Worm (Caenorhabditis elegans) whole organism, L4 larva: ENCODE data around the gene vps-53.

Experiments
- D1046.2 ChIP-seq: fragments of 200-800 bp; sonication (Bioruptor generic); IDR thresholded peaks from 2 replicates; pipeline ENCODE4 v1.3.6; 2022; ENCODE audit warnings: missing genetic modification characterization, missing compliant biosample characterization
- F10B5.3 ChIP-seq: sonication (generic microtip); optimal IDR thresholded peaks from 2 replicates; lab custom pipeline; 2016; ENCODE audit warnings: mild to moderate bottlenecking, missing genetic modification characterization, missing compliant biosample characterization
- F26F4.8 ChIP-seq: fragments of 200-800 bp; sonication (Bioruptor generic); conservative IDR thresholded peaks from 2 replicates; pipeline ENCODE4 v1.3.6; 2022; ENCODE audit warnings: missing genetic modification characterization, missing compliant biosample characterization
- F37D6.2 ChIP-seq: sonication (generic microtip); optimal IDR thresholded peaks from 2 replicates; lab custom pipeline; 2016; ENCODE audit warnings: mild to moderate bottlenecking, missing genetic modification characterization, missing compliant biosample characterization
- F49E8.2 ChIP-seq: sonication (generic microtip); optimal IDR thresholded peaks from 2 replicates; lab custom pipeline; 2016; ENCODE audit warnings: missing compliant biosample characterization, mild to moderate bottlenecking, missing genetic modification characterization, borderline replicate concordance
- T20F7.1 ChIP-seq: fragments of 200-800 bp; sonication (Bioruptor generic); optimal IDR thresholded peaks from 2 replicates; lab custom pipeline; 2018; ENCODE audit warnings: mild to moderate bottlenecking, missing genetic modification characterization, missing compliant biosample characterization
- Y105C5A.15 ChIP-seq: fragments of 200-800 bp; sonication (Bioruptor generic); IDR thresholded peaks from 2 replicates; pipeline ENCODE4 v1.3.6; 2022; ENCODE audit warnings: missing genetic modification characterization, missing compliant biosample characterization
- Y75B8A.6 ChIP-seq: fragments of 200-800 bp; sonication (Bioruptor generic); IDR thresholded peaks from 2 replicates; pipeline ENCODE4 v1.3.6; 2022; ENCODE audit warnings: missing genetic modification reagents, missing genetic modification characterization, missing compliant biosample characterization
- ama-1 ChIP-seq: fragments of 150-350 bp; optimal IDR thresholded peaks from 2 replicates; lab custom pipeline; 2014; ENCODE audit warnings: inconsistent platforms, mixed read lengths
- attf-4 ChIP-seq: sonication (generic microtip); optimal IDR thresholded peaks from 3 replicates; lab custom pipeline; 2017; ENCODE audit warnings: missing biosample characterization, missing genetic modification characterization
- ceh-28 ChIP-seq: fragments of 150-350 bp; optimal IDR thresholded peaks from 2 replicates; lab custom pipeline; 2014; ENCODE audit warnings: missing biosample characterization, missing genetic modification reagents, missing genetic modification characterization
- ceh-62 ChIP-seq: sonication (generic microtip); optimal IDR thresholded peaks from 2 replicates; lab custom pipeline; 2017; ENCODE audit warnings: missing biosample characterization, missing genetic modification characterization
- ctbp-1 ChIP-seq: fragments of 200-800 bp; sonication (Bioruptor generic); IDR thresholded peaks from 2 replicates; pipeline ENCODE4 v1.3.6; 2022; ENCODE audit warnings: missing genetic modification reagents, missing genetic modification characterization, missing compliant biosample characterization
- daf-19 ChIP-seq: fragments of 200-800 bp; sonication (Bioruptor generic); conservative IDR thresholded peaks from 2 replicates; pipeline ENCODE4 v1.3.6; 2022; ENCODE audit warnings: missing genetic modification characterization, missing compliant biosample characterization
- dmd-6 ChIP-seq: fragments of 200-800 bp; sonication (Bioruptor generic); IDR thresholded peaks from 2 replicates; pipeline ENCODE4 v1.3.6; 2022; ENCODE audit warnings: missing genetic modification reagents, missing genetic modification characterization, missing compliant biosample characterization
- dpl-1 ChIP-seq: fragments of 150-350 bp; optimal IDR thresholded peaks from 2 replicates; lab custom pipeline; 2014; ENCODE audit warnings: missing biosample characterization, missing genetic modification reagents, missing genetic modification characterization
- egl-43 ChIP-seq: fragments of 200-800 bp; sonication (Bioruptor generic); IDR thresholded peaks from 2 replicates; pipeline ENCODE4 v1.3.6; 2022; ENCODE audit warnings: missing genetic modification reagents, missing genetic modification characterization, missing compliant biosample characterization
- hlh-11 ChIP-seq: fragments of 200-800 bp; sonication (Bioruptor generic); optimal IDR thresholded peaks from 2 replicates; lab custom pipeline; 2018; ENCODE audit warnings: mild to moderate bottlenecking, missing genetic modification characterization, missing compliant biosample characterization
- hmg-1.1 ChIP-seq: fragments of 200-800 bp; sonication (Bioruptor generic); IDR thresholded peaks from 2 replicates; pipeline ENCODE4 v1.3.6; 2022; ENCODE audit warnings: missing genetic modification reagents, missing genetic modification characterization, missing compliant biosample characterization
- lin-1 ChIP-seq: fragments of 200-800 bp; sonication (Bioruptor generic); IDR thresholded peaks from 2 replicates; pipeline ENCODE4 v1.3.6; 2022; ENCODE audit warnings: missing genetic modification reagents, missing genetic modification characterization, missing compliant biosample characterization
- lin-29 ChIP-seq: fragments of 200-800 bp; sonication (Bioruptor generic); IDR thresholded peaks from 2 replicates; pipeline ENCODE4 v1.3.6; 2022; ENCODE audit warnings: missing genetic modification reagents, missing genetic modification characterization, missing compliant biosample characterization
- lin-39 ChIP-seq: fragments of 150-350 bp; optimal IDR thresholded peaks from 2 replicates; lab custom pipeline; 2014; ENCODE audit warnings: missing biosample characterization, missing genetic modification reagents, missing genetic modification characterization
- madf-5 ChIP-seq, 2 experiments: fragments of 200-800 bp; sonication (Bioruptor generic); IDR thresholded peaks; 2 replicates each; pipeline ENCODE4 v1.3.6; 2022; ENCODE audit warnings: missing compliant biosample characterization in 2 of 2, missing genetic modification characterization in 2 of 2
- madf-9 ChIP-seq: fragments of 200-800 bp; sonication (Bioruptor generic); conservative IDR thresholded peaks from 2 replicates; pipeline ENCODE4 v1.3.6; 2022; ENCODE audit warnings: missing genetic modification reagents, missing genetic modification characterization, missing compliant biosample characterization
- mdt-29 ChIP-seq: fragments of 200-800 bp; sonication (Bioruptor generic); IDR thresholded peaks from 2 replicates; pipeline ENCODE4 v1.3.6; 2022; ENCODE audit warnings: missing genetic modification reagents, missing genetic modification characterization, missing compliant biosample characterization
- mep-1 ChIP-seq: fragments of 150-350 bp; sonication (generic microtip); optimal IDR thresholded peaks from 3 replicates; lab custom pipeline; 2014; ENCODE audit warnings: missing biosample characterization, missing genetic modification characterization
- mxl-3 ChIP-seq: fragments of 200-800 bp; sonication (Bioruptor generic); optimal IDR thresholded peaks from 2 replicates; lab custom pipeline; 2018; ENCODE audit warnings: mild to moderate bottlenecking, missing genetic modification characterization, missing compliant biosample characterization
- nhr-11 ChIP-seq: fragments of 150-350 bp; optimal IDR thresholded peaks from 2 replicates; lab custom pipeline; 2014; ENCODE audit warnings: missing biosample characterization, missing genetic modification characterization
- nhr-111 ChIP-seq: fragments of 200-800 bp; sonication (Bioruptor generic); optimal IDR thresholded peaks from 2 replicates; lab custom pipeline; 2018; ENCODE audit warnings: mild to moderate bottlenecking, missing genetic modification characterization, missing compliant biosample characterization
- nhr-25 ChIP-seq: sonication (generic microtip); optimal IDR thresholded peaks from 2 replicates; lab custom pipeline; 2017; ENCODE audit warnings: missing genetic modification characterization, mild to moderate bottlenecking, missing compliant biosample characterization, antibody characterized with exemption, moderate library complexity, borderline replicate concordance; ENCODE audit not compliant: insufficient read depth
- nhr-28 ChIP-seq: fragments of 150-350 bp; optimal IDR thresholded peaks from 2 replicates; lab custom pipeline; 2014; ENCODE audit warnings: missing biosample characterization, missing genetic modification characterization
- saeg-2 ChIP-seq: fragments of 200-800 bp; sonication (Bioruptor generic); IDR thresholded peaks from 2 replicates; pipeline ENCODE4 v1.3.6; 2022; ENCODE audit warnings: missing genetic modification reagents, missing genetic modification characterization, missing compliant biosample characterization
- set-16 ChIP-seq: fragments of 200-800 bp; sonication (Bioruptor generic); IDR thresholded peaks from 2 replicates; pipeline ENCODE4 v1.3.6; 2022; ENCODE audit warnings: missing genetic modification reagents, missing genetic modification characterization, missing compliant biosample characterization
- snpc-4 ChIP-seq: fragments of 150-350 bp; optimal IDR thresholded peaks from 2 replicates; lab custom pipeline; 2014; ENCODE audit warnings: missing biosample characterization, missing genetic modification characterization
- spr-3 ChIP-seq: fragments of 200-800 bp; sonication (Bioruptor generic); optimal IDR thresholded peaks from 2 replicates; lab custom pipeline; 2018; ENCODE audit warnings: mild to moderate bottlenecking, missing genetic modification characterization, missing compliant biosample characterization
- tag-97 ChIP-seq: fragments of 200-800 bp; sonication (Bioruptor generic); IDR thresholded peaks from 2 replicates; pipeline ENCODE4 v1.3.6; 2022; ENCODE audit warnings: missing genetic modification characterization, missing compliant biosample characterization
- unc-62 ChIP-seq, 3 experiments: fragments of 150-350 bp in 1 of 3; sonication (generic microtip); optimal IDR thresholded peaks in 2 of 3; peaks in 1 of 3; 1 replicate in 1 of 3; 2 replicates in 2 of 3; lab custom pipeline; 2014 to 2017; ENCODE audit warnings: missing biosample characterization in 3 of 3, missing genetic modification characterization in 3 of 3, missing genetic modification reagents in 3 of 3, missing genotype in 1 of 3
- zfp-2 ChIP-seq: sonication (generic microtip); optimal IDR thresholded peaks from 2 replicates; lab custom pipeline; 2016; ENCODE audit warnings: mild to moderate bottlenecking, missing genetic modification characterization, missing compliant biosample characterization
- zfp-3 ChIP-seq: fragments of 200-800 bp; sonication (Bioruptor generic); conservative IDR thresholded peaks from 2 replicates; pipeline ENCODE4 v1.3.6; 2022; ENCODE audit warnings: missing genetic modification reagents, missing genetic modification characterization, missing compliant biosample characterization

vps-53 gene

DNA sequence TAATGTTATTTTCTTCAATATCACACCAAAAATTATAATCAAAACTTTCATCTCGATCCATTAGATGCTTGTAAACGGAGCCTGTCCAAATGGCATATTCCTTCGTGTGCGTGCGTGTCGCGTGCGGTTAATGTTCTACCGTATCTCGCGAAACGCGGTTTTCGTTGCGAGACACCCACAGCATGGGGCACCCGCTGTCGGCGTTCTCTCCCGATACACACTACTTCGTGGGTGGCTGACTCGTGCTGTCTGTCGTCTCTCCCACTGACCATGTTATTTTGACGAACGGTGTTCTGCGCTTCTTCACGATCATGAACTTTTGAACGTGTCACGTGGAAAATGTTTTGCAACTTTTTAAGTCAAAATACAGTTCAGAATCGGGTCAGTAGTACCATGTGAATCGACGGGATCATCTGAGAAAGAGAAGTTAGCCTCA lies 8.2 kb upstream of the vps-53 start (continued):
- TF ChIP-seq nhr-111 (GFP tag; lab: Kevin White, UChicago) = peak; percentile 99
- TF ChIP-seq lin-1 (GFP tag; lab: Robert Waterston, UW) = peak; percentile 98
- TF ChIP-seq attf-4 (tag; lab: Kevin White, UChicago) = no peak
- TF ChIP-seq nhr-11 (tag; lab: Kevin White, UChicago) = peak; percentile 99
- TF ChIP-seq mep-1 (tag; lab: Kevin White, UChicago) = peak; percentile 99
- peak; percentile 86 for TF ChIP-seq dpl-1
- TF ChIP-seq nhr-28 (tag; lab: Kevin White, UChicago) = peak; percentile 90
- TF ChIP-seq hlh-11 = peak; percentile 100
- TF ChIP-seq saeg-2 (GFP tag; lab: Robert Waterston, UW) = peak; percentile 99
- peak; percentile 96 for TF ChIP-seq Y105C5A.15 (GFP tag; lab: Robert Waterston, UW)
- TF ChIP-seq F49E8.2 (tag; lab: Kevin White, UChicago) = no peak
- TF ChIP-seq set-16 (GFP tag; lab: Robert Waterston, UW) = peak; percentile 91
- peak; percentile 78 for TF ChIP-seq lin-39
- peak; percentile 83 for TF ChIP-seq daf-19 (GFP tag; lab: Robert Waterston, UW)
- peak; percentile 95 for TF ChIP-seq Y75B8A.6 (GFP tag; lab: Robert Waterston, UW)
- peak; percentile 92 for TF ChIP-seq madf-9 (GFP tag; lab: Robert Waterston, UW)
- no peak for TF ChIP-seq F26F4.8 (GFP tag; lab: Robert Waterston, UW)
- peak; percentile 80 to 90; a peak in 2 of 4 replicates for TF ChIP-seq madf-5 (GFP tag; IDR thresholded peaks at IDR 0.05; lab: Robert Waterston, UW)
- peak; percentile 98 for TF ChIP-seq egl-43
- peak; percentile 95 for TF ChIP-seq ama-1 (lab: Kevin White, UChicago)
- TF ChIP-seq zfp-3 (GFP tag; lab: Robert Waterston, UW) = peak; percentile 99
- 0 out of 2 replicates have a peak, but pooled peaks have one; percentile 66 for TF ChIP-seq tag-97 (GFP tag; lab: Robert Waterston, UW)
- peak; percentile 94 for TF ChIP-seq lin-29 (GFP tag; lab: Robert Waterston, UW)
- peak; percentile 92 for TF ChIP-seq zfp-2
- TF ChIP-seq nhr-25 = peak; percentile 98
- peak; percentile 93 for TF ChIP-seq D1046.2 (GFP tag; lab: Robert Waterston, UW)
- TF ChIP-seq T20F7.1 = peak; percentile 92
- TF ChIP-seq ceh-28 = no peak
- TF ChIP-seq F37D6.2 (tag; lab: Kevin White, UChicago) = peak; percentile 95
- peak; percentile 35 for TF ChIP-seq snpc-4 (tag; lab: Kevin White, UChicago)
- no peak for TF ChIP-seq ceh-62 (tag; lab: Kevin White, UChicago)
- peak in 1 of 2 experiments; percentile 100 for TF ChIP-seq unc-62 (GFP tag; optimal IDR thresholded peaks at IDR 0.05 in 1 of 2; lab: Kevin White, UChicago)
- TF ChIP-seq unc-62 (tag; optimal IDR thresholded peaks at IDR 0.05; lab: Kevin White, UChicago) = no peak
- peak; percentile 99 for TF ChIP-seq dmd-6 (GFP tag; lab: Robert Waterston, UW)
- TF ChIP-seq F10B5.3 = peak; percentile 91
- TF ChIP-seq, all 104 proteins: peak for 94

DNA sequence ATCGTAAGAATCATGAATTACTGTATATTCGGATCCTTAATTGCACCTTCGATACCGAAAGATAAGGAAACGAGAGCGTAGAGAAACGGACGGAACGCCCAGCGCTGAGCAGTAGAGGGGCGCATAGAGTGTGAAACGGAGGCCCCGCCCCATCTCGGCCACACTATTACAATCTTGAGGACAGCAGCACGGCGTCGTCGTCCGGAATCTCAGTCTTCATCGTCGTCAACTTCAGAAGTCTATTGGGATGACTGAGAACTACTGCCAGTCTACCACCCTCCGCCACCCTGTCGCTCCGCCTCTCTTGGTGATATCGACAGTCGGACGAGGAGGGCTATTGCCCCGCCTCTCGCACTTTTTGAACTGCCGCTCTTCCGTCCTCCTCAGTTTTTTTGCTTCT lies 7.4 kb upstream of the vps-53 start:
- TF ChIP-seq egl-43 = peak; percentile 53
- TF ChIP-seq set-16 (GFP tag; lab: Robert Waterston, UW) = peak; percentile 62; the same call in 1 of the 2 replicates
- 0 out of 2 replicates have a peak, but pooled peaks have one; percentile 18 for TF ChIP-seq hmg-1.1 (GFP tag; lab: Robert Waterston, UW)
- TF ChIP-seq ctbp-1 (GFP tag; lab: Robert Waterston, UW) = 0 out of 2 replicates have a peak, but pooled peaks have one; percentile 7
- TF ChIP-seq spr-3 (GFP tag; lab: Kevin White, UChicago) = no peak
- peak; percentile 15; the same call in 1 of the 2 replicates for TF ChIP-seq mdt-29 (GFP tag; lab: Robert Waterston, UW)
- TF ChIP-seq mxl-3 (GFP tag; lab: Kevin White, UChicago) = no peak
- peak in 1 of 2 experiments; percentile 68 for TF ChIP-seq unc-62 (GFP tag; optimal IDR thresholded peaks at IDR 0.05 in 1 of 2; lab: Kevin White, UChicago)
- no peak for TF ChIP-seq unc-62 (tag; optimal IDR thresholded peaks at IDR 0.05; lab: Kevin White, UChicago)
